Worm (Caenorhabditis elegans): ENCODE measurements around the gene F22B7.1.

The F22B7.1 gene

DNA sequence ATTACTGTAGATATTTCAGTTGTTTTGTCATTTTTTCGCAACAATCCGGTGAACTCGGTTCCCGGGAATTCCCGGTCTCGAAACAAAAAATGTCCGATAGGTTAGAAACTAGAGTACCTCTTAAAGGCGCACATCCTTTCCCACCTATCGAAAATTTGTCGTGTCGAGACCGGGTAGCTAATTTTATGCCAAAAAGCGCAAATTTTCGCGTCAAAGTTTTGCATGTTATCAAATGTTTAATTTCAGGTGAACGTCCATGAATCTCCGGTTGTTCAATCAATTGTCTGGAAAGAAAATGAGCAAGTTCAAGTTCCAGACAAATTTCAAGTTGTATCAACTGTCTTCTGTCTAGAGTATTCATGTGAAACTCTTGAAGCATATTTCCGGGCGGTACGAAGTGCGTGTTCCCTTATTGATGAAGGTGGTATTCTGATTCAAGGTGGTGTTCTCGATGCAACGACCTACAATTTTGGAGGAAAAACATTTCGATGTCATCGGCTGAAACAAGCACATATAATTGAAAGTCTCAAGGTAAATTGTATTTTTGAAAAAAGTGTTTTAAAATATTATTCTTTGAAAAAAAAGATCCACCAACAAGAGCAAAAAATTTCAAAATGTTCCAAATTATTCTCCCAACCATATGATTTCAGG, 20.6 kb downstream of the F22B7.1 start:
- TF ChIP-seq syd-9 (tag; optimal IDR thresholded peaks at IDR 0.05) (no peak), ama-1 (optimal IDR thresholded peaks at IDR 0.05) (peak; percentile 10)

- TF ChIP-seq fkh-10 (GFP tag; optimal IDR thresholded peaks at IDR 0.05) (no peak), ref-2 (tag; optimal IDR thresholded peaks at IDR 0.05) (no peak), ceh-22 (tag; optimal IDR thresholded peaks at IDR 0.05) (no peak), unc-55 (GFP tag; optimal IDR thresholded peaks at IDR 0.05) (peak; percentile 22), elt-2 (tag; optimal IDR thresholded peaks at IDR 0.05) (peak; percentile 47), zip-5 (tag; optimal IDR thresholded peaks at IDR 0.05) (no peak)
Measured at ce11 chrIII:8688438-8688946, 23.4 kb downstream of the F22B7.1 start, which contains the start of gene hadb-1. Gene hadb-1, minus strand, starts transcription at chrIII:8688488.

DNA sequence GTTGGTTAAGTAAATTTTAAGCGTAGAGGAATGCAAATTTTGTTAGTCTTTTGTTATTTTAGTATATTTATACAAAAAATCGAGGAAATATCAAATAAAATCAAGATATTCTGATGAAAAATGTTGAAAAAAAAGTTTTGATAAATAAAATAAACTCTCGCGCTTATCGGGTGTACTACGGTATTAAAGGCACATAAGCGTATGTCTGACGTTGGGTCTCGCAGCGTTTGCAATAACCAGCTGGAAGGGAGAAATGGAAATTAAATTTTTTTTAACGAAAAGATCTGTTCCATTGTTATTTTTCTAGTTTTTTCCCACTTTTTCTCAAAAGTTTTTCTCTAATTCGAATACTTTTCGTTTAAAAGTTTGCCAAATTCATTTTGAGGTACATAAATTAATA, 24.0 kb downstream of the F22B7.1 start:
- TF ChIP-seq ref-2 (tag; optimal IDR thresholded peaks at IDR 0.05) (no peak), hlh-30 (tag; optimal IDR thresholded peaks at IDR 0.05; ENCODE audit: insufficient read depth) (no peak), sox-2 (GFP tag; IDR thresholded peaks at IDR 0.05) (no peak)

DNA sequence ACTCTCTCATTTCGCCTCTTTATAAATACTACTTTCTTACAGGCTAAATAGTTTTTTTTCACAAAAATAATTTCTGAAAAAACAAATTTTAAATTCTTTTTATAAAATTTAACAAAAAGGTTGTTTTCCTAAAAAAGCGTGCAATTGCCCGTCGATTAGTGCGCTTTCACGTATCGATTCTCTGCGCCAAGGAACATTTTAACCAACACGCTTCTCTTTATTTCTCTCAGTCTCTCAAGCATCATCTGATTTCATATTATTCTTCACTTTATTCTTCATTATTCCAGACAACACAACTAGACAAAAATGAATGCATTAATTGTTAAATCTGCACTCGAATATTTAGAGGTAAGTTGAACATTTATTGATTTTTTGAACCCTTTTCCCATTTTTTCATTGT, 24.5 kb downstream of the F22B7.1 start, which contains the start of gene B0303.4:
B0303.4 (plus strand) TSS at position 196 of the 400 bp plus-strand sequence.
- peak; percentile 37 for TF ChIP-seq ceh-31 (tag; optimal IDR thresholded peaks at IDR 0.05)
- TF ChIP-seq ceh-14 (tag; optimal IDR thresholded peaks at IDR 0.05) = peak; percentile 5
- TF ChIP-seq ceh-48 (tag; optimal IDR thresholded peaks at IDR 0.05) = peak; percentile 68
- no peak for TF ChIP-seq ceh-34 (tag; optimal IDR thresholded peaks at IDR 0.05)
- peak; percentile 35 for TF ChIP-seq nfya-1 (tag; optimal IDR thresholded peaks at IDR 0.05)

DNA sequence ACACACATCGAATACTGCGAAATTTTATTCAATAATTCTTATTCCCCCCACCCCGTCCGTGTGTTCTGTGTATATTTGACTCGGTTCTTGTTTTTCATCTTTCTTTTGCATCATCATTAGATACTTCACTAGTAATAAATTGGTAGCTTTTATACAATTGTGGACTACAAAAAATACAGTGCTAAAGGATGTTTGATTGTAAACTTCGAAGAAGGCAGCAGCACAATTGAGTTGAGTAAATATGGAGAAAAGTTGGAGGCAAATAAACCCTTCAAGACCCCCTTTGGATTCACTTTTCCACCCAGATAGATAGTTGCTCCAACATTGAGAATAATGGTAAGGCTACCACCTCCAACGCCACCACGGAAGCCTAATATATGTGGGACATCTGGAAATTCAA, 28.2 kb downstream of the F22B7.1 start, which contains the start of gene B0303.7:
B0303.7 (plus strand) TSS at position 301 of the 400 bp plus-strand sequence.
- no peak for TF ChIP-seq ets-4 (tag; optimal IDR thresholded peaks at IDR 0.05)
- no peak for TF ChIP-seq zip-5 (tag; optimal IDR thresholded peaks at IDR 0.05)
- TF ChIP-seq fkh-6 (tag; optimal IDR thresholded peaks at IDR 0.05) = no peak
- TF ChIP-seq ceh-14 (tag; optimal IDR thresholded peaks at IDR 0.05) = no peak
- TF ChIP-seq nfya-1 (tag; optimal IDR thresholded peaks at IDR 0.05) = no peak
- no peak for TF ChIP-seq ceh-24 (tag; optimal IDR thresholded peaks at IDR 0.05)
- no peak for TF ChIP-seq ceh-45 (GFP tag; IDR thresholded peaks at IDR 0.05)
- TF ChIP-seq ttx-3 (tag; optimal IDR thresholded peaks at IDR 0.05) = no peak

DNA sequence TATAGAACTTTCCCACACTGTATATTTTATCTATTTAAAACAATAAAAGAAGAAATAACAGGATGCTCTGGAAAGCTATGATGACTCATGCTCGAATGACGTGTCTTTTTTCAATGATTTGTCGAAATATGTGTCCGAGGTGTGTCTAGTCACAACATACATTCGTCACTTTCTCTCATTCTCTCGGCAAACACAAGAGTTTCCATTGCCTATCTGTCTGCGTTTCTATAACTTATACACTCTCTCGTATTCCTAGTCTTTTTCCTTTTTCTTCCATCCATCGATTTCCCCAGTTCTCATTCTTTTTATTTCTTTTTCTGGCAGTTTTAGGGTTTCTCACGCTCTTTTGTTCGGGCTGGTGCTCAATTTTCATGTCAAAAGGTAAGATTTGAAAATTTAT, 31.5 kb downstream of the F22B7.1 start:
- TF ChIP-seq K09A11.1 (tag; optimal IDR thresholded peaks at IDR 0.05; ENCODE audit: insufficient read depth) (no peak), nfya-1 (tag; optimal IDR thresholded peaks at IDR 0.05) (peak; percentile 22), ceh-48 (tag; optimal IDR thresholded peaks at IDR 0.05) (peak; percentile 15), nhr-11 (tag; optimal IDR thresholded peaks at IDR 0.05) (no peak)

- no peak for TF ChIP-seq npax-4 (tag; optimal IDR thresholded peaks at IDR 0.05)
- TF ChIP-seq ztf-16 (tag; optimal IDR thresholded peaks at IDR 0.05) = no peak
- no peak for TF ChIP-seq ceh-34 (tag; optimal IDR thresholded peaks at IDR 0.05)
- no peak for TF ChIP-seq ceh-31 (tag; optimal IDR thresholded peaks at IDR 0.05)
- TF ChIP-seq ceh-6 (GFP tag; optimal IDR thresholded peaks at IDR 0.05) = no peak
- no peak for TF ChIP-seq C38D4.7 (GFP tag; optimal IDR thresholded peaks at IDR 0.05)
- no peak for TF ChIP-seq pax-1 (tag; optimal IDR thresholded peaks at IDR 0.05)
- TF ChIP-seq eyg-1 (tag; optimal IDR thresholded peaks at IDR 0.05) = no peak
- no peak for TF ChIP-seq K02D7.2 (tag; optimal IDR thresholded peaks at IDR 0.05)
- no peak for TF ChIP-seq F13H6.1 (tag; optimal IDR thresholded peaks at IDR 0.05)
Measured at ce11 chrIII:8697268-8697907, 32.2 kb downstream of the F22B7.1 start.
